Fruit fly (Drosophila melanogaster) whole organism, larva: Measurements from ENCODE around the gene betaNACtes3.
"Not testable (repeated sequence)": the region's sequence is repeated elsewhere in the genome, so short reads cannot be mapped to it uniquely, and the experiment has no call there.

Experiments
- noc ChIP-seq: fragments of 200-800 bp; sonication (Bioruptor generic); optimal IDR thresholded peaks from 3 replicates; lab custom pipeline; 2019; ENCODE audit warnings: missing biosample characterization, mild to moderate bottlenecking, missing genetic modification characterization, moderate library complexity

The betaNACtes3 gene

DNA sequence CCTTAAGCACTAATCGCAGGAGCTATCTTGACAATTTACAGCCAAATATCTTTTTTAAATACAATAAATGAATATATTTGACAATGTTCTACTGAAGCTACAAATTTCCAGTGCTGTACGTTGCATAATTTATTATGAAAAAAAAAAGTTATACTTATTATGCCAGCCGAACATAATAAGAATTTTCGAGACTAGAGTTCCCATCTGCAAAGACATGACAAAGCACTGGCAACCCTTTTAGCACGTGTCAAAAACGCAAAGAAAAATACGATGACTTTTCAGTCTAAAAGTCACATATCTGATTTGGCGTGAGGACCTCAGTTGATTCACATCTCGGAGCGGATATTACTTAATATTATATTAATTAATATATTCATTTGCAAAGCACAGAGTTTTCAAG, at the start of gene betaNACtes3:
Gene betaNACtes3, plus strand, starts transcription at position 301 of the 400 bp plus-strand sequence.
- TF ChIP-seq noc (tag; lab: Kevin White, UChicago) = not testable (repeated sequence)

DNA sequence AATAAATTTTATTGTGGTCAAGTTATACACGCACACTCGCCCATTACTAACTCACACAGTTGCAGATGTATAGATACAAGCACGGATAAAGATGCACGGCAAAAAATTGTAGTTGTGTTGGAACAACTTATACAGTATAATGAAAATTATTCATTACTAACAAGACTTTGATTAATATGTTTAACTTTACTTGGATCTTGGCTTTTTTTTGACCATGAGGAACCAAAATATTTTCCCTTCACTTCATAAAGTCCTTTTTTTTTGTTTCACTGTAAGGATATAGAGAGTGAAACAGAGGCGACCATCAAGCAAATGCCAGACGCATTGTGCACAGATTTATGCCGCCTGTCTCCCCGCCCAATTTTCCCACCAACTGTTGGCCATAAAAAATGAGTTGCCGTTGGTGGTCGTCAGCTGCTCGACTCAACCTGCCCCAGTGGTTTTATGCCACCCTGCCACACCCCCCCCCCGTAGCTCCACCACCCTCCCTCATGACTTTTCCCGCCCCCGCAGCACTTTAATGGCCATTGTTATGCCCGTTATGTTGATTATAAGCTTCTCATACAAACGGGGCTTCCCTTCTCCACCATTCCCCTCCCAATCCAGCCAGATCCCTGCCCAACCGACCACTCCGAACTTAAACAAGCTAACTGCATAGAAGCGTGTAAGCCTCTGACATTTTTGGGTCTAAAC, 47.0 kb upstream of the betaNACtes3 start:
- TF ChIP-seq noc (tag; lab: Kevin White, UChicago) = no peak

DNA sequence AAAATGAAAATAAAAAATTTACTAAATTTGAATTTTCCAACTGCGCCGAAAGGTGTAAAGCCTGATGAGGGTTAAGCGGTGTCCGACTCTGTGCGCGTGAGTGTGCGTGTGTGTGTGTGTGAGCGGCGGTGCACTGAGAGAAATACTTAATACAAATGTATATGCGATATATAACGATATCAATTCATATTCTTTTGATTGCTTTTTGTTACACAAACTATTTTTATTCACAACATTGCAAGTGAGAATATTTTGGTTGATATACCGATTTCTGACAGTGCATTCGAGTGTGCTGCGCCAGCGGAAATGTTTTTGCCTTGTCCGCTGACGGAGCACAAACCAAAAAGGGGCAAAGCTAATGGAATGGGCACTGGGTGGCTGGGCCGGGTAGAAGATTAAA, 46.4 kb upstream of the betaNACtes3 start:
- TF ChIP-seq noc (tag; lab: Kevin White, UChicago) = no peak

DNA sequence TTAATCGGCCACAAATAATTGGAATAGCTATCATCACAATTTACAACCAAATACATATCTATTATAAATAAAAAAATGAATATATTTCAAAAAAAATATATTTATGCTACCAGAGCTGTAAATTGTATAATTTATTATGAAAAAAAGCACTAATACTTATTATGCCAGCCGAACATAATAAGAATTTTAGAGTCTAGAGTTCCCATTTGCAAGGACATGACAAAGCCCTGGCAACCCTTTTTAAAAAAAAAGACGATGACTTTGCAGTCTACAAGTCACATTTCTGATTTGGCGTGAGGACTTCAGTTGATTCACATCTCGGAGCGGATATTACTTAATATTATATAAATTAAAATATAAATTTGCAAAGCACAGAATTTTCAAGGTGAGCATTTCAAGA, 1.4 kb downstream of the betaNACtes3 start, which contains the start of gene betaNACtes4:
Gene betaNACtes4, plus strand, starts transcription at position 301 of the 400 bp plus-strand sequence.
- not testable (repeated sequence) for TF ChIP-seq noc (tag; lab: Kevin White, UChicago)
